Worm (Caenorhabditis elegans) whole organism, young adult: ENCODE measurements around the gene wdr-83.
A peak's percentile ranks its signal among the peaks of the same experiment; 100 is the strongest.

ENCODE experiments used
- B0035.1 ChIP-seq: sonication (generic microtip); optimal IDR thresholded peaks from 2 replicates; lab custom pipeline; 2016; ENCODE audit warnings: missing genetic modification characterization, mild to moderate bottlenecking, missing compliant biosample characterization, missing genotype, missing genetic modification reagents
- F10E7.11 ChIP-seq: sonication (generic microtip); optimal IDR thresholded peaks from 2 replicates; lab custom pipeline; 2017; ENCODE audit warnings: mild to moderate bottlenecking, missing genetic modification characterization, moderate library complexity, missing compliant biosample characterization
- F37B4.10 ChIP-seq: fragments of 200-800 bp; sonication (Bioruptor generic); IDR thresholded peaks from 2 replicates; pipeline ENCODE4 v1.3.6; 2022; ENCODE audit warnings: missing genetic modification characterization, missing compliant biosample characterization
- F49E8.2 ChIP-seq: sonication (generic microtip); optimal IDR thresholded peaks from 3 replicates; lab custom pipeline; 2017; ENCODE audit warnings: missing genetic modification characterization, mild to moderate bottlenecking, missing compliant biosample characterization, antibody characterized with exemption, moderate library complexity; ENCODE audit not compliant: insufficient read depth
- F52B5.7 ChIP-seq: sonication (generic microtip); optimal IDR thresholded peaks from 2 replicates; lab custom pipeline; 2016; ENCODE audit warnings: mild to moderate bottlenecking, missing genetic modification characterization, missing compliant biosample characterization
- F55B11.4 ChIP-seq: sonication (generic microtip); optimal IDR thresholded peaks from 2 replicates; lab custom pipeline; 2016; ENCODE audit warnings: missing compliant biosample characterization, missing genetic modification characterization, borderline replicate concordance; ENCODE audit not compliant: insufficient read depth
- K12H6.12 ChIP-seq: fragments of 200-800 bp; sonication (Bioruptor generic); optimal IDR thresholded peaks from 2 replicates; lab custom pipeline; 2018; ENCODE audit warnings: mild to moderate bottlenecking, missing genetic modification characterization, missing compliant biosample characterization
- Y53G8AR.9 ChIP-seq: fragments of 200-800 bp; sonication (Bioruptor generic); conservative IDR thresholded peaks from 2 replicates; pipeline ENCODE4 v1.3.6; 2022; ENCODE audit warnings: missing genetic modification reagents, missing genetic modification characterization, missing compliant biosample characterization
- Y95B8A.8 ChIP-seq: fragments of 200-800 bp; sonication (Bioruptor generic); IDR thresholded peaks from 2 replicates; pipeline ENCODE4 v1.3.6; 2022; ENCODE audit warnings: missing genetic modification reagents, missing genetic modification characterization, missing compliant biosample characterization
- aptf-3 ChIP-seq: fragments of 200-800 bp; sonication (Bioruptor generic); IDR thresholded peaks from 2 replicates; pipeline ENCODE4 v1.3.6; 2022; ENCODE audit warnings: missing genetic modification characterization, missing compliant biosample characterization
- attf-6 ChIP-seq: fragments of 200-800 bp; sonication (Bioruptor generic); IDR thresholded peaks from 2 replicates; pipeline ENCODE4 v1.3.6; 2022; ENCODE audit warnings: missing genetic modification reagents, missing genetic modification characterization, missing compliant biosample characterization
- bed-1 ChIP-seq: fragments of 200-800 bp; sonication (Bioruptor generic); IDR thresholded peaks from 2 replicates; pipeline ENCODE4 v1.3.6; 2022; ENCODE audit warnings: missing genetic modification reagents, missing genetic modification characterization, missing compliant biosample characterization
- bed-2 ChIP-seq: fragments of 200-800 bp; sonication (Bioruptor generic); IDR thresholded peaks from 2 replicates; pipeline ENCODE4 v1.3.6; 2022; ENCODE audit warnings: missing genetic modification reagents, missing genetic modification characterization, missing compliant biosample characterization
- cebp-1 ChIP-seq, 2 experiments: fragments of 200-800 bp in 1 of 2; sonication (Bioruptor generic) in 1 of 2; sonication (generic microtip) in 1 of 2; IDR thresholded peaks in 1 of 2; optimal IDR thresholded peaks in 1 of 2; 2 replicates each; pipeline versions ENCODE4 v1.3.6 to Lab custom; 2017 to 2022; ENCODE audit warnings: missing compliant biosample characterization in 2 of 2, missing genetic modification characterization in 2 of 2, mild to moderate bottlenecking in 1 of 2, missing genetic modification reagents in 1 of 2, moderate library complexity in 1 of 2
- ceh-40 ChIP-seq: fragments of 200-800 bp; sonication (Bioruptor generic); IDR thresholded peaks from 2 replicates; pipeline ENCODE4 v1.3.6; 2022; ENCODE audit warnings: missing genetic modification characterization, missing compliant biosample characterization
- chd-7 ChIP-seq: sonication (generic microtip); optimal IDR thresholded peaks from 2 replicates; lab custom pipeline; 2016; ENCODE audit warnings: mild to moderate bottlenecking, missing genetic modification characterization, moderate library complexity, missing compliant biosample characterization
- die-1 ChIP-seq: sonication (generic microtip); optimal IDR thresholded peaks from 2 replicates; lab custom pipeline; 2016; ENCODE audit warnings: missing genotype, mild to moderate bottlenecking, missing genetic modification characterization, missing compliant biosample characterization
- dpl-1 ChIP-seq: fragments of 150-350 bp; optimal IDR thresholded peaks from 2 replicates; lab custom pipeline; 2014; ENCODE audit warnings: missing biosample characterization, missing genetic modification reagents, missing genetic modification characterization
- efl-1 ChIP-seq: fragments of 150-350 bp; optimal IDR thresholded peaks from 2 replicates; lab custom pipeline; 2014; ENCODE audit warnings: missing biosample characterization, missing genetic modification reagents, missing genetic modification characterization
- egl-44 ChIP-seq: fragments of 200-800 bp; sonication (Bioruptor generic); IDR thresholded peaks from 2 replicates; pipeline ENCODE4 v1.3.6; 2022; ENCODE audit warnings: missing genetic modification reagents, missing genetic modification characterization, missing compliant biosample characterization
- ekl-4 ChIP-seq: fragments of 200-800 bp; sonication (Bioruptor generic); IDR thresholded peaks from 2 replicates; pipeline ENCODE4 v1.3.6; 2022; ENCODE audit warnings: missing genetic modification reagents, missing genetic modification characterization, missing compliant biosample characterization
- fkh-3 ChIP-seq: sonication (generic microtip); optimal IDR thresholded peaks from 2 replicates; lab custom pipeline; 2016; ENCODE audit warnings: mild to moderate bottlenecking, missing genetic modification characterization, missing compliant biosample characterization
- gei-17 ChIP-seq: fragments of 200-800 bp; sonication (Bioruptor generic); optimal IDR thresholded peaks from 2 replicates; lab custom pipeline; 2018; ENCODE audit warnings: mild to moderate bottlenecking, missing genetic modification characterization, missing compliant biosample characterization
- hlh-26 ChIP-seq: fragments of 200-800 bp; sonication (Bioruptor generic); conservative IDR thresholded peaks from 2 replicates; pipeline ENCODE4 v1.3.6; 2022; ENCODE audit warnings: missing genetic modification reagents, missing genetic modification characterization, missing compliant biosample characterization
- hmg-20 ChIP-seq: fragments of 200-800 bp; sonication (Bioruptor generic); IDR thresholded peaks from 2 replicates; pipeline ENCODE4 v1.3.6; 2022; ENCODE audit warnings: missing genetic modification reagents, missing genetic modification characterization, missing compliant biosample characterization
- hrde-1 ChIP-seq: sonication (generic microtip); optimal IDR thresholded peaks from 2 replicates; lab custom pipeline; 2016; ENCODE audit warnings: missing genetic modification characterization, mild to moderate bottlenecking, missing compliant biosample characterization, moderate library complexity, missing genotype, missing genetic modification reagents, borderline replicate concordance
- lin-26 ChIP-seq: fragments of 200-800 bp; sonication (Bioruptor generic); IDR thresholded peaks from 2 replicates; pipeline ENCODE4 v1.3.6; 2022; ENCODE audit warnings: missing genetic modification reagents, missing genetic modification characterization, missing compliant biosample characterization
- lsl-1 ChIP-seq: fragments of 200-800 bp; sonication (Bioruptor generic); optimal IDR thresholded peaks from 2 replicates; lab custom pipeline; 2018; ENCODE audit warnings: mild to moderate bottlenecking, missing genetic modification characterization, moderate library complexity, missing compliant biosample characterization
- lsy-27 ChIP-seq: sonication (generic microtip); optimal IDR thresholded peaks from 2 replicates; lab custom pipeline; 2017; ENCODE audit warnings: missing genetic modification characterization, mild to moderate bottlenecking, missing compliant biosample characterization, antibody characterized with exemption, missing genotype, borderline replicate concordance; ENCODE audit not compliant: insufficient read depth
- madf-10 ChIP-seq: sonication (generic microtip); optimal IDR thresholded peaks from 2 replicates; lab custom pipeline; 2016; ENCODE audit warnings: mild to moderate bottlenecking, missing genetic modification characterization, missing compliant biosample characterization
- nfyb-1 ChIP-seq: fragments of 200-800 bp; sonication (Bioruptor generic); IDR thresholded peaks from 2 replicates; pipeline ENCODE4 v1.3.6; 2022; ENCODE audit warnings: missing genetic modification reagents, missing genetic modification characterization, missing compliant biosample characterization
- nhr-179 ChIP-seq: sonication (generic microtip); optimal IDR thresholded peaks from 2 replicates; lab custom pipeline; 2016; ENCODE audit warnings: mild to moderate bottlenecking, missing genetic modification characterization, missing compliant biosample characterization
- nhr-90 ChIP-seq: sonication (generic microtip); optimal IDR thresholded peaks from 2 replicates; lab custom pipeline; 2016; ENCODE audit warnings: missing genotype, mild to moderate bottlenecking, missing genetic modification characterization, missing compliant biosample characterization
- pbrm-1 ChIP-seq: fragments of 200-800 bp; sonication (Bioruptor generic); IDR thresholded peaks from 2 replicates; pipeline ENCODE4 v1.3.6; 2022; ENCODE audit warnings: missing genetic modification reagents, missing genetic modification characterization, missing compliant biosample characterization
- repo-1 ChIP-seq: sonication (generic microtip); optimal IDR thresholded peaks from 2 replicates; lab custom pipeline; 2017; ENCODE audit warnings: mild to moderate bottlenecking, missing genetic modification characterization, missing compliant biosample characterization
- sdz-38 ChIP-seq: sonication (generic microtip); optimal IDR thresholded peaks from 2 replicates; lab custom pipeline; 2016; ENCODE audit warnings: missing genotype, missing genetic modification characterization, missing compliant biosample characterization
- snpc-4 ChIP-seq, 5 experiments: fragments of 150-350 bp in 1 of 5; sonication (generic microtip) in 4 of 5; optimal IDR thresholded peaks; 2 replicates each; lab custom pipeline; 2014 to 2018; ENCODE audit warnings: missing genetic modification characterization in 5 of 5, missing biosample characterization in 3 of 5, antibody characterized with exemption in 2 of 5, mild to moderate bottlenecking in 2 of 5, missing compliant biosample characterization in 2 of 5, missing genotype in 2 of 5, moderate library complexity in 2 of 5, missing genetic modification reagents in 1 of 5
- sptf-2 ChIP-seq: fragments of 200-800 bp; sonication (Bioruptor generic); optimal IDR thresholded peaks from 2 replicates; lab custom pipeline; 2018; ENCODE audit warnings: mild to moderate bottlenecking, missing genetic modification characterization, missing compliant biosample characterization
- unc-62 ChIP-seq: fragments of 150-350 bp; optimal IDR thresholded peaks from 2 replicates; lab custom pipeline; 2014; ENCODE audit warnings: missing biosample characterization, missing genetic modification reagents, missing genetic modification characterization
- ztf-18 ChIP-seq: sonication (generic microtip); optimal IDR thresholded peaks from 2 replicates; lab custom pipeline; 2016; ENCODE audit warnings: missing genotype, mild to moderate bottlenecking, missing genetic modification characterization, missing compliant biosample characterization
- ztf-28 ChIP-seq: fragments of 200-800 bp; sonication (Bioruptor generic); IDR thresholded peaks from 2 replicates; pipeline ENCODE4 v1.3.6; 2022; ENCODE audit warnings: missing genetic modification reagents, missing genetic modification characterization, missing compliant biosample characterization

Gene wdr-83

ce11 chrII:5008033-5008432 lies 23.5 kb downstream of the wdr-83 start, which contains the start of gene F59A6.3:
Gene F59A6.3, plus strand, starts transcription at chrII:5008333.
- TF ChIP-seq lsy-27 (tag; lab: Kevin White, UChicago), result no peak
- no peak for TF ChIP-seq nhr-179 (tag; lab: Kevin White, UChicago)
- TF ChIP-seq die-1 (tag; lab: Kevin White, UChicago), result no peak
- no peak for TF ChIP-seq repo-1
- no peak for TF ChIP-seq hlh-26 (GFP tag; lab: Robert Waterston, UW)

ce11 chrII:5004781-5005180 lies 26.7 kb downstream of the wdr-83 start, which contains the start of gene F59A6.4:
Gene F59A6.4, plus strand, starts transcription at chrII:5005081.
- TF ChIP-seq nhr-90 (tag; lab: Kevin White, UChicago), result no peak
- no peak for TF ChIP-seq F55B11.4 (tag; lab: Kevin White, UChicago)
- TF ChIP-seq gei-17 (GFP tag; lab: Kevin White, UChicago), result no peak
- TF ChIP-seq hmg-20, result no peak
- no peak for TF ChIP-seq unc-62 (GFP tag; lab: Kevin White, UChicago)
- TF ChIP-seq F37B4.10 (GFP tag; lab: Robert Waterston, UW), result no peak
- TF ChIP-seq chd-7, result no peak
- TF ChIP-seq B0035.1, result no peak
- no peak for TF ChIP-seq F52B5.7 (tag; lab: Kevin White, UChicago)
- TF ChIP-seq madf-10, result no peak
- TF ChIP-seq ztf-18 (tag; lab: Kevin White, UChicago), result no peak
- TF ChIP-seq hlh-26 (GFP tag; lab: Robert Waterston, UW), result no peak

ce11 chrII:5003660-5004059 lies 27.9 kb downstream of the wdr-83 start, which contains the start of gene F59A6.10:
Gene F59A6.10, plus strand, starts transcription at chrII:5003960.
- TF ChIP-seq F49E8.2 (tag; lab: Kevin White, UChicago), result peak; percentile 12
- no peak for TF ChIP-seq sdz-38
- TF ChIP-seq Y95B8A.8 (GFP tag; lab: Robert Waterston, UW), result no peak
- TF ChIP-seq lsl-1 (GFP tag; lab: Kevin White, UChicago), result peak; percentile 23
- peak; percentile 8 for TF ChIP-seq hrde-1
- no peak for TF ChIP-seq egl-44 (GFP tag; lab: Robert Waterston, UW)
- TF ChIP-seq, all 124 proteins: peak for 3

ce11 chrII:5001866-5002265 lies 29.6 kb downstream of the wdr-83 start:
- TF ChIP-seq attf-6 (GFP tag; lab: Robert Waterston, UW), result no peak
- 0 out of 2 replicates have a peak, but pooled peaks have one; percentile 49 for TF ChIP-seq aptf-3

- TF ChIP-seq bed-2 (GFP tag; lab: Robert Waterston, UW), result no peak
- peak; percentile 91 for TF ChIP-seq efl-1 (GFP tag; lab: Kevin White, UChicago)
- TF ChIP-seq lin-26 (GFP tag; lab: Robert Waterston, UW), result no peak
- peak; percentile 95 for TF ChIP-seq dpl-1 (GFP tag; lab: Kevin White, UChicago)
- peak; percentile 74 for TF ChIP-seq nfyb-1 (GFP tag; lab: Robert Waterston, UW)
- no peak for TF ChIP-seq F10E7.11 (tag; lab: Kevin White, UChicago)
- TF ChIP-seq ztf-28 (GFP tag; lab: Robert Waterston, UW), result no peak
- peak; percentile 70; the same call in 1 of the 2 replicates for TF ChIP-seq Y53G8AR.9 (GFP tag; lab: Robert Waterston, UW)
- no peak for TF ChIP-seq gei-17 (GFP tag; lab: Kevin White, UChicago)
- TF ChIP-seq ceh-40 (GFP tag; lab: Robert Waterston, UW), result no peak
- no peak for TF ChIP-seq cebp-1 (GFP tag; IDR thresholded peaks at IDR 0.05; lab: Robert Waterston, UW)
- no peak for TF ChIP-seq cebp-1 (tag; optimal IDR thresholded peaks at IDR 0.05; lab: Kevin White, UChicago)
- no peak for TF ChIP-seq bed-1
- no peak for TF ChIP-seq F55B11.4 (tag; lab: Kevin White, UChicago)
- TF ChIP-seq ekl-4 (GFP tag; lab: Robert Waterston, UW), result peak; percentile 70; the same call in 1 of the 2 replicates
- no peak for TF ChIP-seq sptf-2 (GFP tag; lab: Kevin White, UChicago)
- 0 out of 2 replicates have a peak, but pooled peaks have one; percentile 42 for TF ChIP-seq pbrm-1 (GFP tag; lab: Robert Waterston, UW)
- no peak for TF ChIP-seq K12H6.12 (tag; lab: Kevin White, UChicago)
- TF ChIP-seq lsl-1 (GFP tag; lab: Kevin White, UChicago), result peak; percentile 30
- TF ChIP-seq fkh-3, result no peak
- TF ChIP-seq snpc-4 (GFP tag; optimal IDR thresholded peaks at IDR 0.05; lab: Kevin White, UChicago), result no peak
- TF ChIP-seq snpc-4 (tag; optimal IDR thresholded peaks at IDR 0.05; lab: Kevin White, UChicago), result peak in 1 of 4 experiments; percentile 46
These were observed 32.4 kb downstream of the wdr-83 start, which contains the start of gene citk-2 for ce11 chrII:4999122-4999521. Gene citk-2, plus strand, starts transcription at chrII:4999520.
